Fruit fly (Drosophila melanogaster) Kc167 (cell line): ENCODE data around the gene Eig71Ea.

Source experiments
- Sin3A ChIP-seq: fragments of >200 bp; optimal IDR thresholded peaks from 2 replicates; lab custom pipeline; 2018; ENCODE audit warnings: missing external identifiers
- insv ChIP-seq: fragments of >200 bp; optimal IDR thresholded peaks from 3 replicates; lab custom pipeline; 2018; ENCODE audit warnings: missing external identifiers
- psq ChIP-seq: fragments of >200 bp; optimal IDR thresholded peaks from 2 replicates; lab custom pipeline; 2017; ENCODE audit warnings: missing external identifiers
- ttk ChIP-seq: sonication (Bioruptor generic); optimal IDR thresholded peaks from 2 replicates; lab custom pipeline; 2017; ENCODE audit warnings: missing external identifiers

DNA sequence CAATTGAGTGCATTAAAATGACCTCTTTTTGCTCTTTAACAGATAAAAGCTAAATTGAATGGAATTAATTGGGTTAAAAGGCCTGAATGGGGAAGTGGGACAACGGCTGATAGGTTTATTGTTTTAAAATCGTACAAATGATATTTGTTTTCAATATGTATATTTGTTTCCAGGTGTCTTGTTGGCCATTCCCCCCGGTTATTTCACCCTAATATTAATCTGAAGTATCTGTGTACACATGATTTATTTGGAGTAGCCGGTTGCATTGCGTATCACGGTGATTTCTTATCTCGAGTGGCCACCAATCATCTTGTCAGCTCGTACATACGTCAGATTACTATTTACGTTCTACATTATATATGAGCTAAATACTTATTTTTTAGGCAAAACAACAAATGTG is 13.1 kb downstream of the Eig71Ea start:
- TF ChIP-seq psq (lab: Kevin White, UChicago) (no peak), Sin3A (lab: Kevin White, UChicago) (no peak), ttk (lab: Kevin White, UChicago) (no peak), insv (lab: Kevin White, UChicago) (no peak)
